Fruit fly (Drosophila melanogaster) whole organism, embryonic: ENCODE measurements around the gene BNIP3.

Experiments used
- CG10267 ChIP-seq: fragments of 200-800 bp; sonication (Bioruptor generic); optimal IDR thresholded peaks from 2 replicates; lab custom pipeline; 2018; ENCODE audit warnings: missing biosample characterization, mild to moderate bottlenecking, missing genetic modification characterization, moderate library complexity
- CG10462 ChIP-seq: fragments of 200-800 bp; sonication (Bioruptor generic); optimal IDR thresholded peaks from 2 replicates; lab custom pipeline; 2016; ENCODE audit warnings: missing biosample characterization, missing genetic modification characterization
- CG10959 ChIP-seq: fragments of 200-800 bp; sonication (Bioruptor generic); IDR thresholded peaks from 2 replicates; pipeline ENCODE4 v1.3.6; 2022; ENCODE audit warnings: missing biosample characterization, missing genetic modification characterization
- CG11696 ChIP-seq: fragments of 200-800 bp; sonication (Bioruptor generic); IDR thresholded peaks from 2 replicates; pipeline ENCODE4 v1.3.6; 2022; ENCODE audit warnings: missing biosample characterization, missing genetic modification characterization
- CG14050 ChIP-seq: fragments of 200-800 bp; sonication (Bioruptor generic); IDR thresholded peaks from 3 replicates; pipeline ENCODE4 v1.3.6; 2022; ENCODE audit warnings: missing biosample characterization, missing genetic modification characterization
- CG15696 ChIP-seq: fragments of 200-800 bp; sonication (Bioruptor generic); optimal IDR thresholded peaks from 2 replicates; lab custom pipeline; 2019; ENCODE audit warnings: missing biosample characterization, mild to moderate bottlenecking, missing genetic modification characterization, moderate library complexity
- CG31224 ChIP-seq: fragments of 200-800 bp; sonication (Bioruptor generic); IDR thresholded peaks from 2 replicates; pipeline ENCODE4 v1.3.6; 2022; ENCODE audit warnings: missing biosample characterization, missing genetic modification characterization
- CG31388 ChIP-seq: fragments of 200-800 bp; sonication (Bioruptor generic); optimal IDR thresholded peaks from 2 replicates; lab custom pipeline; 2016; ENCODE audit warnings: missing biosample characterization, missing genetic modification characterization
- CG32532 ChIP-seq: fragments of 200-800 bp; sonication (Bioruptor generic); IDR thresholded peaks from 2 replicates; pipeline ENCODE4 v1.3.6; 2022; ENCODE audit warnings: missing biosample characterization, missing genetic modification characterization
- CG4360 ChIP-seq: fragments of 200-800 bp; sonication (Bioruptor generic); IDR thresholded peaks from 2 replicates; pipeline ENCODE4 v1.3.6; 2022; ENCODE audit warnings: missing biosample characterization, missing genetic modification characterization
- CG6175 ChIP-seq: fragments of 200-800 bp; sonication (Bioruptor generic); IDR thresholded peaks from 3 replicates; pipeline ENCODE4 v1.3.6; 2022; ENCODE audit warnings: missing biosample characterization, missing genetic modification characterization
- CG6689 ChIP-seq: fragments of 200-800 bp; sonication (Bioruptor generic); IDR thresholded peaks from 2 replicates; pipeline ENCODE4 v1.3.6; 2022; ENCODE audit warnings: missing biosample characterization, missing genetic modification characterization
- CG7928 ChIP-seq: fragments of 200-800 bp; sonication (Bioruptor generic); optimal IDR thresholded peaks from 2 replicates; lab custom pipeline; 2017; ENCODE audit warnings: missing biosample characterization, mild to moderate bottlenecking, missing genetic modification characterization
- D19A ChIP-seq: fragments of 200-800 bp; optimal IDR thresholded peaks from 3 replicates; lab custom pipeline; 2019; ENCODE audit warnings: missing biosample characterization, mild to moderate bottlenecking, missing genetic modification characterization, moderate library complexity
- Dip2 ChIP-seq: fragments of 200-800 bp; sonication (Bioruptor generic); IDR thresholded peaks from 2 replicates; pipeline ENCODE4 v1.3.6; 2022; ENCODE audit warnings: missing biosample characterization, missing genetic modification characterization
- Doc3 ChIP-seq: fragments of 200-800 bp; sonication (Bioruptor generic); IDR thresholded peaks from 3 replicates; pipeline ENCODE4 v1.3.6; 2022; ENCODE audit warnings: missing biosample characterization, missing genetic modification characterization; ENCODE audit not compliant: partially characterized antibody
- E2f2 ChIP-seq: fragments of 200-800 bp; sonication (Bioruptor generic); IDR thresholded peaks from 2 replicates; pipeline ENCODE4 v1.3.6; 2022; ENCODE audit warnings: missing biosample characterization, missing genetic modification characterization
- ERR ChIP-seq: fragments of 200-800 bp; sonication (Bioruptor generic); optimal IDR thresholded peaks from 2 replicates; lab custom pipeline; 2016; ENCODE audit warnings: missing biosample characterization, missing genetic modification characterization
- Eip74EF ChIP-seq, 2 experiments: fragments of 200-800 bp in 1 of 2; fragments of >200 bp in 1 of 2; sonication (Bioruptor generic) in 1 of 2; optimal IDR thresholded peaks; 2 replicates each; lab custom pipeline; 2017 to 2019; ENCODE audit warnings: missing biosample characterization in 2 of 2, missing genetic modification characterization in 2 of 2, mild to moderate bottlenecking in 1 of 2, moderate library complexity in 1 of 2
- Hr78 ChIP-seq, 2 experiments: fragments of 200-800 bp in 1 of 2; fragments of >200 bp in 1 of 2; sonication (Bioruptor generic) in 1 of 2; optimal IDR thresholded peaks; 2 replicates each; lab custom pipeline; 2017 to 2019; ENCODE audit warnings: missing biosample characterization in 2 of 2, missing genetic modification characterization in 2 of 2, mild to moderate bottlenecking in 1 of 2, moderate library complexity in 1 of 2
- Lhr ChIP-seq: fragments of 200-800 bp; sonication (Bioruptor generic); optimal IDR thresholded peaks from 3 replicates; lab custom pipeline; 2017; ENCODE audit warnings: mild to moderate bottlenecking, missing biosample characterization, missing genetic modification reagents, missing genetic modification characterization
- Mrtf ChIP-seq: fragments of 200-800 bp; sonication (Bioruptor generic); IDR thresholded peaks from 3 replicates; pipeline ENCODE4 v1.3.6; 2022; ENCODE audit warnings: missing biosample characterization, missing genetic modification characterization
- NK7.1 ChIP-seq: fragments of 200-800 bp; sonication (Bioruptor generic); optimal IDR thresholded peaks from 3 replicates; lab custom pipeline; 2016; ENCODE audit warnings: missing biosample characterization, missing genetic modification characterization
- Nf-YA ChIP-seq: fragments of 200-800 bp; sonication (Bioruptor generic); IDR thresholded peaks from 2 replicates; pipeline ENCODE4 v1.3.6; 2022; ENCODE audit warnings: missing biosample characterization, missing genetic modification characterization
- Ravus ChIP-seq: fragments of 200-800 bp; sonication (Bioruptor generic); IDR thresholded peaks from 2 replicates; pipeline ENCODE4 v1.3.6; 2022; ENCODE audit warnings: missing biosample characterization, missing genetic modification characterization
- Scr ChIP-seq: fragments of 200-800 bp; sonication (Bioruptor generic); IDR thresholded peaks from 2 replicates; pipeline ENCODE4 v1.3.6; 2022; ENCODE audit warnings: missing biosample characterization, missing genetic modification characterization; ENCODE audit not compliant: partially characterized antibody
- Sin3A ChIP-seq: fragments of >200 bp; optimal IDR thresholded peaks from 2 replicates; lab custom pipeline; 2018
- Spps ChIP-seq: fragments of 200-800 bp; sonication (Bioruptor generic); optimal IDR thresholded peaks from 2 replicates; lab custom pipeline; 2018; ENCODE audit warnings: missing biosample characterization, mild to moderate bottlenecking, missing genetic modification characterization
- Usf ChIP-seq: fragments of 200-800 bp; sonication (Bioruptor generic); optimal IDR thresholded peaks from 2 replicates; lab custom pipeline; 2017; ENCODE audit warnings: missing genotype, missing biosample characterization, missing genetic modification characterization
- ac ChIP-seq: fragments of 200-800 bp; sonication (Bioruptor generic); optimal IDR thresholded peaks from 3 replicates; lab custom pipeline; 2017; ENCODE audit warnings: missing biosample characterization, mild to moderate bottlenecking, missing genetic modification characterization
- ap ChIP-seq: fragments of 200-800 bp; sonication (Bioruptor generic); IDR thresholded peaks from 2 replicates; pipeline ENCODE4 v1.3.6; 2022; ENCODE audit warnings: missing biosample characterization, missing genetic modification characterization
- cato ChIP-seq: fragments of 200-800 bp; sonication (Bioruptor generic); optimal IDR thresholded peaks from 2 replicates; lab custom pipeline; 2016; ENCODE audit warnings: missing biosample characterization, missing genetic modification characterization, borderline replicate concordance
- chinmo ChIP-seq: fragments of 200-800 bp; sonication (Bioruptor generic); IDR thresholded peaks from 4 replicates; pipeline ENCODE4 v1.3.6; 2022; ENCODE audit warnings: missing biosample characterization, missing genetic modification characterization; ENCODE audit not compliant: partially characterized antibody
- chm ChIP-seq: fragments of 200-800 bp; sonication (Bioruptor generic); IDR thresholded peaks from 2 replicates; pipeline ENCODE4 v1.3.6; 2022; ENCODE audit warnings: missing biosample characterization, missing genetic modification characterization
- cwo ChIP-seq: fragments of 200-800 bp; sonication (Bioruptor generic); optimal IDR thresholded peaks from 3 replicates; lab custom pipeline; 2017; ENCODE audit warnings: missing biosample characterization, missing genetic modification characterization, mild to moderate bottlenecking, moderate library complexity, missing genetic modification reagents
- ems ChIP-seq: fragments of 200-800 bp; sonication (Bioruptor generic); optimal IDR thresholded peaks from 3 replicates; lab custom pipeline; 2016; ENCODE audit warnings: missing biosample characterization, missing genetic modification characterization
- fru ChIP-seq: fragments of >200 bp; optimal IDR thresholded peaks from 2 replicates; lab custom pipeline; 2017
- jing ChIP-seq: fragments of 200-800 bp; sonication (Bioruptor generic); optimal IDR thresholded peaks from 2 replicates; lab custom pipeline; 2018; ENCODE audit warnings: missing biosample characterization, mild to moderate bottlenecking, missing genetic modification characterization
- lov ChIP-seq, 2 experiments: fragments of 200-800 bp in 1 of 2; fragments of >200 bp in 1 of 2; sonication (Bioruptor generic) in 1 of 2; IDR thresholded peaks in 1 of 2; optimal IDR thresholded peaks in 1 of 2; 2 replicates in 1 of 2; 3 replicates in 1 of 2; pipeline versions ENCODE4 v1.3.6 to Lab custom; 2017 to 2022; ENCODE audit warnings: missing biosample characterization in 1 of 2, missing genetic modification characterization in 1 of 2
- nerfin-1 ChIP-seq: fragments of 200-800 bp; sonication (Bioruptor generic); optimal IDR thresholded peaks from 3 replicates; lab custom pipeline; 2019; ENCODE audit warnings: missing biosample characterization, mild to moderate bottlenecking, missing genetic modification characterization, moderate library complexity
- otp ChIP-seq: fragments of 200-800 bp; sonication (Bioruptor generic); IDR thresholded peaks from 3 replicates; pipeline ENCODE4, ENCODE4 v1.3.6; 2022; ENCODE audit warnings: missing biosample characterization, missing genetic modification characterization
- repo ChIP-seq: fragments of 200-800 bp; sonication (Bioruptor generic); optimal IDR thresholded peaks from 2 replicates; lab custom pipeline; 2016; ENCODE audit warnings: missing biosample characterization, missing genetic modification characterization
- run ChIP-seq: fragments of 200-800 bp; sonication (Bioruptor generic); optimal IDR thresholded peaks from 3 replicates; lab custom pipeline; 2018; ENCODE audit warnings: missing biosample characterization, mild to moderate bottlenecking, missing genetic modification characterization
- sima ChIP-seq: fragments of 200-800 bp; sonication (Bioruptor generic); optimal IDR thresholded peaks from 2 replicates; lab custom pipeline; 2016; ENCODE audit warnings: missing biosample characterization, missing genetic modification characterization
- sob ChIP-seq: fragments of 200-800 bp; sonication (Bioruptor generic); IDR thresholded peaks from 2 replicates; pipeline ENCODE4 v1.3.6; 2022; ENCODE audit warnings: missing biosample characterization, missing genetic modification characterization
- tio ChIP-seq: fragments of 200-800 bp; sonication (Bioruptor generic); optimal IDR thresholded peaks from 2 replicates; lab custom pipeline; 2017; ENCODE audit warnings: missing biosample characterization, missing genetic modification characterization, inconsistent platforms
- tup ChIP-seq: fragments of 200-800 bp; sonication (Bioruptor generic); optimal IDR thresholded peaks from 2 replicates; lab custom pipeline; 2016; ENCODE audit warnings: missing biosample characterization, mild to moderate bottlenecking, missing genetic modification characterization, moderate library complexity
- yki ChIP-seq: fragments of >200 bp; optimal IDR thresholded peaks from 3 replicates; lab custom pipeline; 2018
- z ChIP-seq: fragments of 200-800 bp; sonication (Bioruptor generic); IDR thresholded peaks from 3 replicates; pipeline ENCODE4 v1.3.6; 2022; ENCODE audit warnings: missing biosample characterization, missing genetic modification characterization
- zf30C ChIP-seq: fragments of 200-800 bp; sonication (Bioruptor generic); optimal IDR thresholded peaks from 3 replicates; lab custom pipeline; 2018; ENCODE audit warnings: missing biosample characterization, mild to moderate bottlenecking, missing genetic modification characterization

Gene BNIP3

dm6 chr3L:20508136-20508635 lies 11.0 kb downstream of the BNIP3 start (continued):
- TF ChIP-seq ap (GFP tag; lab: Robert Waterston, UW): peak; percentile 68
- peak; percentile 80 for TF ChIP-seq CG10267 (tag; lab: Kevin White, UChicago)
- peak; percentile 74 for TF ChIP-seq CG11696
- TF ChIP-seq run (tag; lab: Kevin White, UChicago): peak; percentile 73
- TF ChIP-seq Dip2 (GFP tag; lab: Robert Waterston, UW): peak; percentile 66
- TF ChIP-seq jing (GFP tag; lab: Kevin White, UChicago): peak; percentile 80
- peak; percentile 79 for TF ChIP-seq cato (GFP tag; lab: Kevin White, UChicago)
- TF ChIP-seq tup: peak; percentile 80
- TF ChIP-seq CG10959 (GFP tag; lab: Robert Waterston, UW): peak; percentile 83
- TF ChIP-seq repo (GFP tag; lab: Kevin White, UChicago): peak; percentile 79
- TF ChIP-seq CG15696 (tag; lab: Kevin White, UChicago): peak; percentile 91
- TF ChIP-seq cwo (GFP tag; lab: Kevin White, UChicago): peak; percentile 97
- 0 out of 2 replicates have a peak, but pooled peaks have one; percentile 12 for TF ChIP-seq CG4360
- peak; percentile 37 for TF ChIP-seq Lhr
- peak; percentile 74 for TF ChIP-seq CG7928 (GFP tag; lab: Kevin White, UChicago)
- TF ChIP-seq nerfin-1 (tag; lab: Kevin White, UChicago): peak; percentile 85
- TF ChIP-seq NK7.1 (GFP tag; lab: Kevin White, UChicago): peak; percentile 71
- no peak for TF ChIP-seq Sin3A (lab: Kevin White, UChicago)
- TF ChIP-seq E2f2 (GFP tag; lab: Robert Waterston, UW): peak; percentile 65; the same call in 1 of the 2 replicates
- TF ChIP-seq Mrtf (GFP tag; lab: Robert Waterston, UW): no peak; the same call in 2 of the 3 replicates
- peak; percentile 92 for TF ChIP-seq CG31224 (GFP tag; lab: Robert Waterston, UW)
- peak; percentile 92 for TF ChIP-seq chm (GFP tag; lab: Robert Waterston, UW)
- TF ChIP-seq CG6175: no peak; the same call in 1 of the 3 replicates
- TF ChIP-seq CG31388 (GFP tag; lab: Kevin White, UChicago): peak; percentile 85
- peak; percentile 13 for TF ChIP-seq ac (GFP tag; lab: Kevin White, UChicago)
- 0 out of 4 replicates have a peak, but pooled peaks have one; percentile 38 for TF ChIP-seq chinmo (GFP tag; lab: Robert Waterston, UW)
- TF ChIP-seq otp (GFP tag; lab: Robert Waterston, UW): peak; percentile 85; the same call in 2 of the 3 replicates
- TF ChIP-seq tio (GFP tag; lab: Kevin White, UChicago): peak; percentile 91
- TF ChIP-seq fru (lab: Kevin White, UChicago): no peak
- TF ChIP-seq Usf (GFP tag; lab: Kevin White, UChicago): peak; percentile 94
- no peak for TF ChIP-seq z (GFP tag; lab: Robert Waterston, UW)
- TF ChIP-seq ERR (GFP tag; lab: Kevin White, UChicago): peak; percentile 90
- no peak for TF ChIP-seq lov (optimal IDR thresholded peaks at IDR 0.05; lab: Kevin White, UChicago)
- peak; percentile 90 for TF ChIP-seq lov (GFP tag; IDR thresholded peaks at IDR 0.05; lab: Robert Waterston, UW)
- peak; percentile 48 for TF ChIP-seq sima (GFP tag; lab: Kevin White, UChicago)
- no peak for TF ChIP-seq yki (lab: Kevin White, UChicago)
- no peak for TF ChIP-seq zf30C (GFP tag; lab: Kevin White, UChicago)
- TF ChIP-seq CG6689 (GFP tag; lab: Robert Waterston, UW): peak; percentile 94
- TF ChIP-seq CG32532 (GFP tag; lab: Robert Waterston, UW): peak; percentile 98
- peak; percentile 96 for TF ChIP-seq sob (GFP tag; lab: Robert Waterston, UW)
- peak; percentile 71; the same call in 2 of the 3 replicates for TF ChIP-seq CG14050 (GFP tag; lab: Robert Waterston, UW)
- peak in 1 of 2 experiments; percentile 58 for TF ChIP-seq Hr78 (GFP tag; optimal IDR thresholded peaks at IDR 0.05; lab: Kevin White, UChicago)
- TF ChIP-seq Eip74EF (GFP tag; optimal IDR thresholded peaks at IDR 0.05; lab: Kevin White, UChicago): peak in 1 of 2 experiments; percentile 85
- TF ChIP-seq Scr (GFP tag; lab: Robert Waterston, UW): peak; percentile 52
- TF ChIP-seq Nf-YA (GFP tag; lab: Robert Waterston, UW): peak; percentile 57; the same call in 1 of the 2 replicates
- peak; percentile 80 for TF ChIP-seq CG10462
- TF ChIP-seq ems (GFP tag; lab: Kevin White, UChicago): peak; percentile 92
- peak; percentile 81 for TF ChIP-seq Ravus (GFP tag; lab: Robert Waterston, UW)
- TF ChIP-seq Spps: peak; percentile 66
- peak; percentile 85 for TF ChIP-seq D19A (tag; lab: Kevin White, UChicago)
- no peak for TF ChIP-seq Doc3
